Worm (Caenorhabditis elegans) whole organism, early embryonic: Measurements from ENCODE around the gene slo-2.
A peak's percentile ranks its signal among the peaks of the same experiment; 100 is the strongest.

Source experiments
- B0310.2 ChIP-seq: sonication (generic microtip); optimal IDR thresholded peaks from 2 replicates; lab custom pipeline; 2016; ENCODE audit warnings: mild to moderate bottlenecking, missing genetic modification characterization, missing compliant biosample characterization
- F13C5.2 ChIP-seq: sonication (generic microtip); optimal IDR thresholded peaks from 2 replicates; lab custom pipeline; 2017; ENCODE audit warnings: mild to moderate bottlenecking, missing genetic modification characterization, inconsistent platforms, missing compliant biosample characterization
- aly-1 ChIP-seq: sonication (generic microtip); optimal IDR thresholded peaks from 2 replicates; lab custom pipeline; 2016; ENCODE audit warnings: missing genetic modification characterization, missing compliant biosample characterization
- ama-1 ChIP-seq: fragments of 150-350 bp; optimal IDR thresholded peaks from 2 replicates; lab custom pipeline; 2014
- ceh-13 ChIP-seq: fragments of 200-800 bp; sonication (Bioruptor generic); optimal IDR thresholded peaks from 2 replicates; lab custom pipeline; 2018; ENCODE audit warnings: mild to moderate bottlenecking, missing genetic modification characterization, missing compliant biosample characterization
- ceh-36 ChIP-seq: sonication (generic microtip); optimal IDR thresholded peaks from 2 replicates; lab custom pipeline; 2016; ENCODE audit warnings: missing genetic modification characterization, inconsistent platforms, missing compliant biosample characterization
- ets-7 ChIP-seq: sonication (generic microtip); optimal IDR thresholded peaks from 2 replicates; lab custom pipeline; 2016; ENCODE audit warnings: missing genotype, missing genetic modification characterization, missing compliant biosample characterization
- flt-1 ChIP-seq: fragments of 200-800 bp; sonication (Bioruptor generic); IDR thresholded peaks from 2 replicates; pipeline ENCODE4 v1.3.6; 2022; ENCODE audit warnings: missing genetic modification characterization, missing compliant biosample characterization
- hmbx-1 ChIP-seq: sonication (generic microtip); optimal IDR thresholded peaks from 2 replicates; lab custom pipeline; 2016; ENCODE audit warnings: mild to moderate bottlenecking, missing genetic modification characterization, missing compliant biosample characterization
- hmg-4 ChIP-seq: fragments of 200-800 bp; sonication (Bioruptor generic); optimal IDR thresholded peaks from 2 replicates; lab custom pipeline; 2018; ENCODE audit warnings: mild to moderate bottlenecking, missing genetic modification characterization, missing compliant biosample characterization
- hnd-1 ChIP-seq: sonication (generic microtip); optimal IDR thresholded peaks from 2 replicates; lab custom pipeline; 2016; ENCODE audit warnings: missing genetic modification characterization, missing compliant biosample characterization
- pes-1 ChIP-seq: fragments of 200-800 bp; sonication (Bioruptor generic); IDR thresholded peaks from 2 replicates; pipeline ENCODE4 v1.3.6; 2022; ENCODE audit warnings: missing genetic modification reagents, missing genetic modification characterization, missing compliant biosample characterization
- scrt-1 ChIP-seq: fragments of 200-800 bp; sonication (Bioruptor generic); IDR thresholded peaks from 2 replicates; pipeline ENCODE4 v1.3.6; 2022; ENCODE audit warnings: missing genetic modification characterization, missing compliant biosample characterization
- sea-1 ChIP-seq: fragments of 200-800 bp; sonication (Bioruptor generic); conservative IDR thresholded peaks from 2 replicates; pipeline ENCODE4 v1.3.6; 2022; ENCODE audit warnings: missing genetic modification characterization, missing compliant biosample characterization
- tbx-11 ChIP-seq: fragments of 200-800 bp; sonication (Bioruptor generic); IDR thresholded peaks from 2 replicates; pipeline ENCODE4 v1.3.6; 2022; ENCODE audit warnings: missing genetic modification characterization, missing compliant biosample characterization
- tbx-37 ChIP-seq: fragments of 200-800 bp; sonication (Bioruptor generic); conservative IDR thresholded peaks from 2 replicates; pipeline ENCODE4 v1.3.6; 2022; ENCODE audit warnings: missing genetic modification reagents, missing genetic modification characterization, missing compliant biosample characterization
- tra-4 ChIP-seq: sonication (generic microtip); optimal IDR thresholded peaks from 2 replicates; lab custom pipeline; 2017; ENCODE audit warnings: missing genetic modification characterization, missing compliant biosample characterization

The slo-2 gene

ce11 chrX:11386903-11387302 is 18.8 kb downstream of the slo-2 start:
- TF ChIP-seq ceh-36: no peak
- TF ChIP-seq tbx-37 (GFP tag; lab: Robert Waterston, UW): no peak
- no peak for TF ChIP-seq scrt-1 (GFP tag; lab: Robert Waterston, UW)
- TF ChIP-seq tra-4 (tag; lab: Kevin White, UChicago): no peak
- no peak for TF ChIP-seq tbx-11 (GFP tag; lab: Robert Waterston, UW)
- no peak for TF ChIP-seq F13C5.2
- TF ChIP-seq ama-1 (lab: Kevin White, UChicago): no peak
- no peak for TF ChIP-seq pes-1 (GFP tag; lab: Robert Waterston, UW)
- TF ChIP-seq aly-1 (tag; lab: Kevin White, UChicago): no peak
- TF ChIP-seq flt-1 (GFP tag; lab: Robert Waterston, UW): no peak
- TF ChIP-seq ceh-13 (GFP tag; lab: Kevin White, UChicago): no peak
- no peak for TF ChIP-seq sea-1 (GFP tag; lab: Robert Waterston, UW)
- TF ChIP-seq B0310.2 (tag; lab: Kevin White, UChicago): no peak

- TF ChIP-seq pes-1 (GFP tag; lab: Robert Waterston, UW): no peak
- no peak for TF ChIP-seq tbx-11 (GFP tag; lab: Robert Waterston, UW)
Observed at ce11 chrX:11385916-11386315, 19.8 kb downstream of the slo-2 start.

ce11 chrX:11384534-11385441 is 20.9 kb downstream of the slo-2 start, which contains the start of the genes F08B12.11 and prmn-1:
Gene F08B12.11 (plus strand): TSS chrX:11385054.
Gene prmn-1 (plus strand): TSS chrX:11385084.
- TF ChIP-seq scrt-1 (GFP tag; lab: Robert Waterston, UW): no peak
- peak; percentile 40; the same call in 1 of the 2 replicates for TF ChIP-seq tbx-37 (GFP tag; lab: Robert Waterston, UW)

ce11 chrX:11383359-11383758 is 22.4 kb downstream of the slo-2 start:
- TF ChIP-seq scrt-1 (GFP tag; lab: Robert Waterston, UW) (no peak), hmbx-1 (tag; lab: Kevin White, UChicago) (no peak), ama-1 (lab: Kevin White, UChicago) (no peak), tra-4 (tag; lab: Kevin White, UChicago) (no peak), flt-1 (GFP tag; lab: Robert Waterston, UW) (no peak), ets-7 (tag; lab: Kevin White, UChicago) (no peak), sea-1 (GFP tag; lab: Robert Waterston, UW) (no peak), ceh-13 (GFP tag; lab: Kevin White, UChicago) (no peak), hnd-1 (tag; lab: Kevin White, UChicago) (no peak), ceh-36 (no peak)

DNA sequence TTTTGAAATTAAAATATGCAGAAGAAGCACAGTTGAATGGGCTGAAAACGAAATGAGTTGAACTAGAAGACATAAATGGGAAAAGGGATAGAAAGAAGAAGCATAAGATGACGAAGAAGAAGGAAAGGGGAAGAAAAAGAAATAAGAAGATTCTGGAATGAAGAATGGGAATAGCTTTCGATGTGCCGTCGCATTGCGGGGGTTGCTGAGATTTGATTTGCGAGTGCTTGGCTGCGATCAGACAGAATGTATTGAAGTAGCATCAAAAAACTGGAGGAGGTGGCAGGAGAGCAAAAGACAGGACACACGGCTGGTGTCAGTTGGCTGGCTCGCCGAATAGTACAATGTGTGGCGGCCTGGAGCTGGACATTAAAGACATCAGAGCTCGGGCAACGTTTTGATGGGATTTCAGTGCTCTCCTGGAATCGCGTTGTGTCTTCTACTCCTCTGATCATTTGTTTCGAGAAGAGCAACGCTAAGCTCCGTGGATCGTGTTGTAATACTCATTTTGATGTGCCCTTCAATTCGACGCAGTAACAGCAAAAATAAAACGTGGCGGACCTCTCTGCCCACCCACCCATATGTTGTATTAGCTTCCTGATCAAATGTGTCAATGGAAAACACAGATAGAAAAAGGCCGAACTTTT is 26.5 kb downstream of the slo-2 start:
- TF ChIP-seq hmg-4 (GFP tag; lab: Kevin White, UChicago): peak; percentile 43
- TF ChIP-seq sea-1 (GFP tag; lab: Robert Waterston, UW): no peak
- TF ChIP-seq pes-1 (GFP tag; lab: Robert Waterston, UW): no peak
- TF ChIP-seq hnd-1 (tag; lab: Kevin White, UChicago): no peak

ce11 chrX:11377370-11377769 is 28.4 kb downstream of the slo-2 start, which contains the start of gene tni-1:
Gene tni-1 (minus strand): TSS chrX:11377470.
- TF ChIP-seq tbx-11 (GFP tag; lab: Robert Waterston, UW) (no peak), sea-1 (GFP tag; lab: Robert Waterston, UW) (no peak), pes-1 (GFP tag; lab: Robert Waterston, UW) (no peak), flt-1 (GFP tag; lab: Robert Waterston, UW) (no peak), tra-4 (tag; lab: Kevin White, UChicago) (no peak)

ce11 chrX:11375509-11375908 is 30.2 kb downstream of the slo-2 start, which contains the start of gene F42E11.3:
Gene F42E11.3 (minus strand): TSS chrX:11375609.
- TF ChIP-seq hnd-1 (tag; lab: Kevin White, UChicago) (no peak), tra-4 (tag; lab: Kevin White, UChicago) (no peak), ceh-36 (no peak), tbx-11 (GFP tag; lab: Robert Waterston, UW) (no peak), aly-1 (tag; lab: Kevin White, UChicago) (no peak), hmbx-1 (tag; lab: Kevin White, UChicago) (no peak), scrt-1 (GFP tag; lab: Robert Waterston, UW) (no peak), pes-1 (GFP tag; lab: Robert Waterston, UW) (no peak), tbx-37 (GFP tag; lab: Robert Waterston, UW) (no peak), ets-7 (tag; lab: Kevin White, UChicago) (no peak), B0310.2 (tag; lab: Kevin White, UChicago) (no peak), hmg-4 (GFP tag; lab: Kevin White, UChicago) (no peak), ceh-13 (GFP tag; lab: Kevin White, UChicago) (no peak), ama-1 (lab: Kevin White, UChicago) (no peak), sea-1 (GFP tag; lab: Robert Waterston, UW) (no peak), F13C5.2 (no peak), flt-1 (GFP tag; lab: Robert Waterston, UW) (no peak)
